Worm (Caenorhabditis elegans): ENCODE measurements around the gene srbc-1.

Gene srbc-1

ce11 chrV:3257277-3257676 lies 44.5 kb downstream of the srbc-1 start, which contains the start of gene T28A11.22:
Gene T28A11.22 (plus strand): TSS chrV:3257577.
- TF ChIP-seq let-526 (GFP tag; IDR thresholded peaks at IDR 0.05) (no peak), tbx-9 (tag; optimal IDR thresholded peaks at IDR 0.05; ENCODE audit: borderline replicate concordance) (no peak), atf-7 (tag; optimal IDR thresholded peaks at IDR 0.05) (no peak), snpc-1.3 (tag; optimal IDR thresholded peaks at IDR 0.05; ENCODE audit: insufficient read depth) (no peak), F55B11.4 (tag; optimal IDR thresholded peaks at IDR 0.05; ENCODE audit: borderline replicate concordance, insufficient read depth) (no peak), ceh-79 (tag; optimal IDR thresholded peaks at IDR 0.05) (no peak), egl-44 (GFP tag; IDR thresholded peaks at IDR 0.05) (no peak), ceh-58 (GFP tag; IDR thresholded peaks at IDR 0.05) (no peak), somi-1 (GFP tag; optimal IDR thresholded peaks at IDR 0.05) (no peak)

- TF ChIP-seq hmg-1.2 (GFP tag; IDR thresholded peaks at IDR 0.05), result peak; percentile 50; the same call in 1 of the 2 replicates
- no peak for TF ChIP-seq pha-4 (tag; optimal IDR thresholded peaks at IDR 0.05)
These were observed 45.0 kb downstream of the srbc-1 start for ce11 chrV:3256809-3257208.

- no peak for TF ChIP-seq mxl-1 (tag; optimal IDR thresholded peaks at IDR 0.05)
- TF ChIP-seq attf-3 (GFP tag; conservative IDR thresholded peaks at IDR 0.05), result no peak
- TF ChIP-seq Y53F4B.3 (GFP tag; IDR thresholded peaks at IDR 0.05), result no peak
- TF ChIP-seq sptf-2 (GFP tag; optimal IDR thresholded peaks at IDR 0.05), result no peak
- TF ChIP-seq C06A6.2 (GFP tag; conservative IDR thresholded peaks at IDR 0.05), result no peak
- TF ChIP-seq fkh-3 (tag; optimal IDR thresholded peaks at IDR 0.05), result no peak
- TF ChIP-seq F22D6.2 (tag; optimal IDR thresholded peaks at IDR 0.05), result no peak
- no peak for TF ChIP-seq sea-2 (GFP tag; IDR thresholded peaks at IDR 0.05)
- TF ChIP-seq F10E7.11 (tag; optimal IDR thresholded peaks at IDR 0.05), result no peak
- no peak for TF ChIP-seq ZK185.1 (tag; optimal IDR thresholded peaks at IDR 0.05; ENCODE audit: poor library complexity, severe bottlenecking)
- TF ChIP-seq F55B11.4 (tag; optimal IDR thresholded peaks at IDR 0.05; ENCODE audit: borderline replicate concordance, insufficient read depth), result no peak
- TF ChIP-seq nhr-120 (GFP tag; IDR thresholded peaks at IDR 0.05), result no peak
- TF ChIP-seq lin-26 (GFP tag; IDR thresholded peaks at IDR 0.05), result no peak
- TF ChIP-seq lsl-1 (GFP tag; optimal IDR thresholded peaks at IDR 0.05), result no peak
- no peak for TF ChIP-seq D2030.7 (GFP tag; IDR thresholded peaks at IDR 0.05)
- TF ChIP-seq ama-1 (optimal IDR thresholded peaks at IDR 0.05), result no peak
- no peak for TF ChIP-seq ama-1 (GFP tag; optimal IDR thresholded peaks at IDR 0.05)
- no peak for TF ChIP-seq F49E8.2 (tag; optimal IDR thresholded peaks at IDR 0.05; ENCODE audit: insufficient read depth)
- no peak for TF ChIP-seq K11D2.4 (GFP tag; IDR thresholded peaks at IDR 0.05)
- no peak for TF ChIP-seq tlf-1 (GFP tag; optimal IDR thresholded peaks at IDR 0.05)
These were observed 45.7 kb downstream of the srbc-1 start, which contains the start of gene srt-63 for ce11 chrV:3256051-3256450. Gene srt-63 (minus strand): TSS chrV:3256151.

ce11 chrV:3250153-3250552 lies 51.6 kb downstream of the srbc-1 start, which contains the start of gene T28A11.13:
Gene T28A11.13 (minus strand): TSS chrV:3250253.
- TF ChIP-seq hmg-20 (GFP tag; IDR thresholded peaks at IDR 0.05) (no peak), egl-18 (GFP tag; IDR thresholded peaks at IDR 0.05) (no peak), F23B12.7 (tag; optimal IDR thresholded peaks at IDR 0.05; ENCODE audit: insufficient read depth) (no peak), lsl-1 (GFP tag; optimal IDR thresholded peaks at IDR 0.05) (no peak), Y56A3A.18 (GFP tag; IDR thresholded peaks at IDR 0.05) (no peak), die-1 (tag; optimal IDR thresholded peaks at IDR 0.05) (no peak), mes-4 (tag; optimal IDR thresholded peaks at IDR 0.05) (no peak), hrde-1 (tag; optimal IDR thresholded peaks at IDR 0.05; ENCODE audit: borderline replicate concordance) (no peak), tbx-9 (tag; optimal IDR thresholded peaks at IDR 0.05; ENCODE audit: borderline replicate concordance) (no peak), ceh-40 (GFP tag; IDR thresholded peaks at IDR 0.05) (no peak)

Data from whole organism, young adult.